Worm (Caenorhabditis elegans): ENCODE data around the gene ZK228.1.
"Not testable (repeated sequence)": the region's sequence is repeated elsewhere in the genome, so short reads cannot be mapped to it uniquely, and the experiment has no call there.

ZK228.1 gene

DNA sequence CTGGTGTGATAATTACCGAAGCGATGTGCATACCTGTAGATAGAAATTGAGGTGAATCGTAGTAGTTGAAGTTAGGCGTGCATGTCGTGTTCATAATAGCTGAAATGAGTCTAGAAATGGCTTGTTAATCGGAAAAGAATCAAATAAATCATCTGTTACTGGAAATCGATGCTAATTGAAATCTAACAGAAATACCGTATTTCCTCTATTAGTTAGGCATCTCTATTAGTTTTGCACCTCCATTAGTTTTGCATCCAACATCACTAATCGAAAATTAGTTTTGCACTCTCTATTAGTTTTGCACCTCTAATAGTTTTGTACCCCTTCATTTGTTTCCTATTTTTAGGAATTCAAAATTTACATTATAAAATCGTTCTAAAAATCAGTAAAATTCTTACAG is 39.5 kb upstream of the ZK228.1 start, which contains the start of gene srh-209:
TSS of gene srh-209 (minus strand) at position 101 of the 400 bp plus-strand sequence.
- TF ChIP-seq unc-130 (GFP tag; optimal IDR thresholded peaks at IDR 0.05); F10E7.11 (tag; optimal IDR thresholded peaks at IDR 0.05); F55B11.4 (tag; optimal IDR thresholded peaks at IDR 0.05; ENCODE audit: borderline replicate concordance, insufficient read depth): not testable (repeated sequence)

DNA sequence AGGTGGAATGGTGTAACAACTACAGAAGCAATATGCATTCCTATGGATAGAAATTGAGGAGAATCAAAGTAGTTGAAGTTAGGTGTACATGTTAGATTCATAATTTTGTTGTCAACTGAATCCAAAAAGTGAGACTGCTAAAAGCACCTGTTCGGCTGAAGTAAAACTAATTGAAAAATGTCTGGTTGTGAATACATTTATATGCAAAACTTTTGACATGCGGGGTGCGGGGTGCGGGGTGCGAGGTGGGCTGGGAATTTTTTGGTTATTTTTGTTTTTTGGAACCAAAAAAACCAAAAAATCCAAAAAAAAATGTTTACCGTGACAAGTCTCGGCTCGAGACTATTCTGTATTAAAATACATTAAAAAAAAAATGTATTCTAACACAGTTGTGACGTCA is 34.1 kb upstream of the ZK228.1 start, which contains the start of gene srh-207:
TSS of gene srh-207 (minus strand) at position 101 of the 400 bp plus-strand sequence.
- no peak for TF ChIP-seq him-1 (tag; optimal IDR thresholded peaks at IDR 0.05)
- no peak for TF ChIP-seq T07F8.4 (tag; optimal IDR thresholded peaks at IDR 0.05)
- TF ChIP-seq Y53G8AR.9 (GFP tag; conservative IDR thresholded peaks at IDR 0.05) = no peak
- TF ChIP-seq ztf-28 (GFP tag; IDR thresholded peaks at IDR 0.05) = no peak
- TF ChIP-seq unc-62 (GFP tag; optimal IDR thresholded peaks at IDR 0.05) = no peak

DNA sequence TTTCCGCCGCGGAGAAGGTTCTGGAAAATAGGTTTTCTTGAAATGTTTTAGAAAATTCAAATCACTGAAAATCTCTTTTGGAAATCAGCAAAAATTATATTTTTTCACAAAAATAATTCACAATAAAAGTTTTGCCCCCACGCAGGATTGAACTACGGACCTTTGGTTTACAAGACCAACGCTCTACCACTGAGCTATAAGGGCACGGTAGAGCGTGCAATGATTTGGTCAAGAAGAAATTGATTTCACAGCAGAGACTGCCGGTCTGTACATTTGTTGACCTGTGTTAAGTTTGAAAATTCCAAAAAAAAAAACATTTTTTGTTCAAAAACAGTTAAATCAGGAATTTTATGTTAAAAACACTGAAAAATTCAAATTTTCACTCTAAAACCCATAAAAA is 31.9 kb upstream of the ZK228.1 start:
- TF ChIP-seq F57A8.1 (GFP tag; optimal IDR thresholded peaks at IDR 0.05) (no peak), sptf-2 (GFP tag; optimal IDR thresholded peaks at IDR 0.05) (no peak), F52B5.7 (tag; optimal IDR thresholded peaks at IDR 0.05) (no peak), dpl-1 (GFP tag; optimal IDR thresholded peaks at IDR 0.05) (no peak), madf-6 (GFP tag; IDR thresholded peaks at IDR 0.05) (peak; percentile 60; the same call in 1 of the 2 replicates), let-526 (GFP tag; IDR thresholded peaks at IDR 0.05) (no peak), F22D6.2 (tag; optimal IDR thresholded peaks at IDR 0.05) (no peak), akir-1 (GFP tag; optimal IDR thresholded peaks at IDR 0.05) (no peak), cebp-2 (GFP tag; IDR thresholded peaks at IDR 0.05) (no peak), B0336.3 (GFP tag; IDR thresholded peaks at IDR 0.05) (no peak), nhr-120 (GFP tag; IDR thresholded peaks at IDR 0.05) (no peak), lin-35 (GFP tag; optimal IDR thresholded peaks at IDR 0.05) (peak in 1 of 3 experiments; percentile 56), die-1 (tag; optimal IDR thresholded peaks at IDR 0.05) (peak; percentile 67), ZK185.1 (tag; optimal IDR thresholded peaks at IDR 0.05; ENCODE audit: poor library complexity, severe bottlenecking) (no peak), madf-10 (tag; optimal IDR thresholded peaks at IDR 0.05) (peak; percentile 9), ets-4 (GFP tag; optimal IDR thresholded peaks at IDR 0.05) (no peak), chd-7 (tag; optimal IDR thresholded peaks at IDR 0.05) (no peak), efl-1 (GFP tag; optimal IDR thresholded peaks at IDR 0.05) (no peak), Y67H2A.10 (GFP tag; conservative IDR thresholded peaks at IDR 0.05) (no peak), ztf-18 (tag; optimal IDR thresholded peaks at IDR 0.05) (peak; percentile 66), ama-1 (optimal IDR thresholded peaks at IDR 0.05) (no peak), ama-1 (GFP tag; optimal IDR thresholded peaks at IDR 0.05) (peak in 1 of 2 experiments; percentile 31), F39B2.1 (GFP tag; IDR thresholded peaks at IDR 0.05) (no peak), F49E8.2 (tag; optimal IDR thresholded peaks at IDR 0.05; ENCODE audit: insufficient read depth) (peak; percentile 50), ceh-91 (GFP tag; IDR thresholded peaks at IDR 0.05) (no peak), snpc-4 (GFP tag; optimal IDR thresholded peaks at IDR 0.05) (peak; percentile 60), snpc-4 (tag; optimal IDR thresholded peaks at IDR 0.05) (peak in 2 of 4 experiments; percentile 18 to 74), attf-5 (GFP tag; optimal IDR thresholded peaks at IDR 0.05) (peak; percentile 5), mel-28 (tag; optimal IDR thresholded peaks at IDR 0.05; ENCODE audit: borderline replicate concordance) (no peak), ceh-58 (GFP tag; IDR thresholded peaks at IDR 0.05) (no peak), B0261.1 (tag; optimal IDR thresholded peaks at IDR 0.05) (peak; percentile 85), him-1 (tag; optimal IDR thresholded peaks at IDR 0.05) (peak; percentile 70), D2030.7 (GFP tag; IDR thresholded peaks at IDR 0.05) (0 out of 2 replicates have a peak, but pooled peaks have one; percentile 26), lsl-1 (GFP tag; optimal IDR thresholded peaks at IDR 0.05) (peak; percentile 3), lag-1 (GFP tag; IDR thresholded peaks at IDR 0.05) (no peak), C17E4.6 (GFP tag; IDR thresholded peaks at IDR 0.05) (peak; percentile 54; the same call in 1 of the 2 replicates), attf-6 (GFP tag; IDR thresholded peaks at IDR 0.05) (no peak), tbp1 (GFP tag; optimal IDR thresholded peaks at IDR 0.05) (peak; percentile 92), bed-1 (GFP tag; IDR thresholded peaks at IDR 0.05) (no peak)
